Worm (Caenorhabditis elegans) whole organism, early embryonic: Measurements from ENCODE around the gene skr-4.

Source experiments
- aly-1 ChIP-seq: sonication (generic microtip); optimal IDR thresholded peaks from 2 replicates; lab custom pipeline; 2016; ENCODE audit warnings: missing genetic modification characterization, missing compliant biosample characterization
- ama-1 ChIP-seq: fragments of 150-350 bp; optimal IDR thresholded peaks from 2 replicates; lab custom pipeline; 2014
- hmg-4 ChIP-seq: fragments of 200-800 bp; sonication (Bioruptor generic); optimal IDR thresholded peaks from 2 replicates; lab custom pipeline; 2018; ENCODE audit warnings: mild to moderate bottlenecking, missing genetic modification characterization, missing compliant biosample characterization
- scrt-1 ChIP-seq: fragments of 200-800 bp; sonication (Bioruptor generic); IDR thresholded peaks from 2 replicates; pipeline ENCODE4 v1.3.6; 2022; ENCODE audit warnings: missing genetic modification characterization, missing compliant biosample characterization
- tra-4 ChIP-seq: sonication (generic microtip); optimal IDR thresholded peaks from 2 replicates; lab custom pipeline; 2017; ENCODE audit warnings: missing genetic modification characterization, missing compliant biosample characterization

DNA sequence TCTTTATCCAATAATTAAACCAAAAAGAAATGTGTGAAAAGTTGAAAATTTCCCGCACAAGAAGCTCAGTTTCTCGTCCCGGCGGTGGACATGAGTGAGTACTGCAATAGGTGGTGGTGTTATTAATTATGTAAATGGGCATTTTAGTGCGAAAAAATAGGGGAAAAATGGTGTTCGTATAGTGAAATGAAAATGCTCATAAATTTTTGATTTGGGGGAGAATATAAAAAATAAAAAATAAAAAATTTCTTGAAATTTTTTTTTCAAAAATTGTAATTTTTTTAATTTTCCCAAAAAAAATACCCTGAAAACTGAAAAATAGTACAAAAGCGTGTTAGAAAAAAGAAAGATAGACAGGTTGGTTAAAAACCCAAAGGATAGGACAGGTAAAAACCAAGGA, 28.8 kb upstream of the skr-4 start, which contains the start of gene gly-4:
- TF ChIP-seq ama-1 (lab: Kevin White, UChicago), result no peak
- no peak for TF ChIP-seq hmg-4 (GFP tag; lab: Kevin White, UChicago)
- no peak for TF ChIP-seq scrt-1 (GFP tag; lab: Robert Waterston, UW)
- no peak for TF ChIP-seq aly-1 (tag; lab: Kevin White, UChicago)
- TF ChIP-seq tra-4, result no peak
